Fruit fly (Drosophila melanogaster): ENCODE data around the gene ND-B14.5B.

Gene ND-B14.5B

DNA sequence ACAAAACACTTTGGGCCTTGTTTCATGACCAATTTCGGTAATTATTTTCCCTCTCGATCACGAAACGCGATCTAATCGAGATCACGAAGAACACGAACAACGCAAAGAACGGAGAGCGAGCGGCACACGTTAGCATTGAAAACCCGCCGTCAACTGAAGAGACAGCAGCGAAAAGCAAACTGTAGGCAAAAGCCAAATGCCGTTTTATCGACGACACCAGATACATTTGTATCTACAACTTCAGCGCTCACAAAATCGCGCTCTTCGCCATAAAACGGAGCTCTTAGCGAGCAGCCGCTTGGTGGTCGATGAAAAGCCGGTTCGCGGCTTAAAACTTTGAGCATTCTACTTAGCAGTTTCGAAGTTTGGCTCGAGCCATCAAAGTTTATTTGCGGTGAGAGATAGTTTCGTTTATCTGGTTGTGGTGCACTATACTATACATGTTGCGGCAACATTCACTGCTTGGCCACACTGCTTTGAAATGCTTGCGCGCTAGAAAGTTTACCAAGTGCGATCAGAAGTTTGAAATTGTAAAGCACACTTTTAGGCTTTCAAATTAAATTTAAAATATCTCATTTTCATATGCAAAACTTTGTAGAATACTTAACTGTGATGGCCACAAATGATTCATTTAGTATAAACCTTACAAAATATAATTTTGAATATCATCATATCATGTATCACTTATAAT lies 37.5 kb downstream of the ND-B14.5B start (continued):
- TF ChIP-seq ems (GFP tag; optimal IDR thresholded peaks at IDR 0.05) (no peak), CG3281 (GFP tag; optimal IDR thresholded peaks at IDR 0.05) (no peak), zen2 (GFP tag; IDR thresholded peaks at IDR 0.05; ENCODE audit: partially characterized antibody) (no peak), inv (GFP tag; IDR thresholded peaks at IDR 0.05; ENCODE audit: partially characterized antibody) (no peak), CG13287 (GFP tag; IDR thresholded peaks at IDR 0.05; ENCODE audit: partially characterized antibody) (peak; percentile 37; the same call in 1 of the 2 replicates), ro (GFP tag; IDR thresholded peaks at IDR 0.05) (no peak), CG10654 (GFP tag; optimal IDR thresholded peaks at IDR 0.05) (no peak), nmo (GFP tag; optimal IDR thresholded peaks at IDR 0.05) (peak; percentile 13), sd (tag; optimal IDR thresholded peaks at IDR 0.05) (peak; percentile 39), knrl (GFP tag; IDR thresholded peaks at IDR 0.05; ENCODE audit: partially characterized antibody) (peak; percentile 44; the same call in 1 of the 3 replicates), Atf6 (GFP tag; IDR thresholded peaks at IDR 0.05) (no peak), dimm (GFP tag; IDR thresholded peaks at IDR 0.05) (no peak), CTCF (GFP tag; optimal IDR thresholded peaks at IDR 0.05) (peak; percentile 2), abd-A (tag; optimal IDR thresholded peaks at IDR 0.05) (peak; percentile 29), Rfx (GFP tag; IDR thresholded peaks at IDR 0.05) (0 out of 2 replicates have a peak, but pooled peaks have one; percentile 32), HmgZ (tag; optimal IDR thresholded peaks at IDR 0.05) (peak; percentile 78), row (GFP tag; IDR thresholded peaks at IDR 0.05) (0 out of 3 replicates have a peak, but pooled peaks have one; percentile 12), sens (GFP tag) (peak; percentile 55), crol (GFP tag; IDR thresholded peaks at IDR 0.05) (no peak), CG14860 (GFP tag; IDR thresholded peaks at IDR 0.05; ENCODE audit: partially characterized antibody) (no peak), kay (GFP tag; optimal IDR thresholded peaks at IDR 0.05) (peak; percentile 39), mirr (GFP tag; optimal IDR thresholded peaks at IDR 0.05) (no peak), Poxn (GFP tag; IDR thresholded peaks at IDR 0.05) (no peak), CG11085 (GFP tag; IDR thresholded peaks at IDR 0.05) (no peak), chinmo (GFP tag; IDR thresholded peaks at IDR 0.05; ENCODE audit: partially characterized antibody) (peak; percentile 99), Scr (GFP tag; IDR thresholded peaks at IDR 0.05; ENCODE audit: partially characterized antibody) (no peak), chm (GFP tag; IDR thresholded peaks at IDR 0.05) (peak; percentile 10; the same call in 1 of the 2 replicates), Eip74EF (GFP tag; optimal IDR thresholded peaks at IDR 0.05) (peak; percentile 8 to 94), CG11247 (GFP tag; IDR thresholded peaks at IDR 0.05) (no peak), stwl (tag; optimal IDR thresholded peaks at IDR 0.05) (peak; percentile 85), da (GFP tag; optimal IDR thresholded peaks at IDR 0.05) (no peak), fru (optimal IDR thresholded peaks at IDR 0.05) (no peak), CG12659 (GFP tag; optimal IDR thresholded peaks at IDR 0.05) (peak; percentile 3), unc-4 (GFP tag; IDR thresholded peaks at IDR 0.05; ENCODE audit: partially characterized antibody) (peak; percentile 28; the same call in 1 of the 2 replicates), ase (GFP tag; IDR thresholded peaks at IDR 0.05) (no peak), CG3163 (GFP tag; optimal IDR thresholded peaks at IDR 0.05) (peak; percentile 97), CG32532 (GFP tag; IDR thresholded peaks at IDR 0.05) (peak; percentile 23; the same call in 1 of the 2 replicates), CG42726 (GFP tag; IDR thresholded peaks at IDR 0.05; ENCODE audit: partially characterized antibody) (peak; percentile 9), CG16813 (GFP tag; IDR thresholded peaks at IDR 0.05; ENCODE audit: partially characterized antibody) (no peak), MBD-R2 (GFP tag; IDR thresholded peaks at IDR 0.05) (no peak), ken (GFP tag; IDR thresholded peaks at IDR 0.05) (no peak), Trl (optimal IDR thresholded peaks at IDR 0.05) (peak; percentile 50 to 64), Trl (GFP tag; optimal IDR thresholded peaks at IDR 0.05) (no peak), CG6254 (GFP tag; optimal IDR thresholded peaks at IDR 0.05) (no peak), grn (GFP tag; optimal IDR thresholded peaks at IDR 0.05) (peak; percentile 92), seq (GFP tag; IDR thresholded peaks at IDR 0.05) (no peak), Dfd (GFP tag; optimal IDR thresholded peaks at IDR 0.05) (peak in 1 of 2 experiments; percentile 90), CG8765 (GFP tag; IDR thresholded peaks at IDR 0.05) (no peak), CG31365 (tag; optimal IDR thresholded peaks at IDR 0.05) (peak; percentile 99), dmrt99B (tag; optimal IDR thresholded peaks at IDR 0.05) (no peak)

All from whole organism, embryonic.